Fruit fly (Drosophila melanogaster) whole organism, pupa: ENCODE measurements around the gene Nct.

Source experiments
- CG12605 ChIP-seq: fragments of 200-800 bp; sonication (Bioruptor generic); IDR thresholded peaks from 2 replicates; pipeline ENCODE4 v1.3.6; 2022; ENCODE audit warnings: missing biosample characterization, missing genetic modification characterization
- CG4496 ChIP-seq: fragments of 200-800 bp; sonication (Bioruptor generic); IDR thresholded peaks from 3 replicates; pipeline ENCODE4 v1.3.6; 2022; ENCODE audit warnings: missing biosample characterization, missing genetic modification characterization
- CG8301 ChIP-seq: fragments of 200-800 bp; sonication (Bioruptor generic); optimal IDR thresholded peaks from 2 replicates; lab custom pipeline; 2018; ENCODE audit warnings: missing biosample characterization, mild to moderate bottlenecking, missing genetic modification characterization

DNA sequence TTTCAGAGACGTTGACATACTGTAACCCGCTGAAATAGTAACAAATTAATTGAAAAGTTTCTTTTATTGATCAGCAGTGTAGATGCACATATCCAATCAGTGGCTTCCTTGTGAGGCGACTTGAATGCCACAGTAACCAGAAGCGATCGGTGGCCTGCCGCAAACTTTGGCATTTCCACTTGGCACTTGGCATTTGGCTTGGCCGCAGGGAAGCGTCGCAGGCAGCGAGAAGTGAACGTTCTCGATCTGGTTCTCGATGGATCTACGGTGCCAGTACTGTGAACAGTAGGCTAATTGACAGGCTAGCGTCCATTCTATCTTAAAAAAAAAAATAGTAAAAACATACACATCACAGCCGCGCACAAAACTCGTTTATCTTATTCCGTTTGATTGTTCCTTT, 49.4 kb downstream of the Nct start, which contains the start of gene CG10845:
- TF ChIP-seq CG8301 (tag; lab: Kevin White, UChicago) = no peak
- no peak for TF ChIP-seq CG12605 (GFP tag; lab: Robert Waterston, UW)
- no peak for TF ChIP-seq CG4496
